Worm (Caenorhabditis elegans) whole organism, L3 larva: Measurements from ENCODE around the gene gst-17.
A peak's percentile ranks its signal among the peaks of the same experiment; 100 is the strongest.

ENCODE experiments used
- R02D3.7 ChIP-seq: fragments of 150-350 bp; optimal IDR thresholded peaks from 2 replicates; lab custom pipeline; 2014; ENCODE audit warnings: missing biosample characterization, missing genetic modification characterization
- ZK546.5 ChIP-seq: sonication (generic microtip); optimal IDR thresholded peaks from 2 replicates; lab custom pipeline; 2017; ENCODE audit warnings: missing biosample characterization, missing genetic modification characterization
- aly-2 ChIP-seq: fragments of 150-350 bp; optimal IDR thresholded peaks from 2 replicates; lab custom pipeline; 2014; ENCODE audit warnings: missing biosample characterization, missing genetic modification characterization
- ceh-16 ChIP-seq: sonication (generic microtip); optimal IDR thresholded peaks from 2 replicates; lab custom pipeline; 2017; ENCODE audit warnings: missing biosample characterization, missing genetic modification characterization
- ceh-28 ChIP-seq: fragments of 150-350 bp; optimal IDR thresholded peaks from 2 replicates; lab custom pipeline; 2014; ENCODE audit warnings: missing biosample characterization, missing genetic modification reagents, missing genetic modification characterization
- ceh-82 ChIP-seq: fragments of 150-350 bp; optimal IDR thresholded peaks from 2 replicates; lab custom pipeline; 2014; ENCODE audit warnings: missing biosample characterization, missing genetic modification characterization
- ceh-9 ChIP-seq: sonication (generic microtip); optimal IDR thresholded peaks from 2 replicates; lab custom pipeline; 2018; ENCODE audit warnings: missing biosample characterization, missing genetic modification characterization
- daf-12 ChIP-seq: fragments of 150-350 bp; optimal IDR thresholded peaks from 2 replicates; lab custom pipeline; 2014; ENCODE audit warnings: missing biosample characterization, missing genetic modification reagents, missing genetic modification characterization
- egl-5 ChIP-seq: fragments of 150-350 bp; optimal IDR thresholded peaks from 2 replicates; lab custom pipeline; 2017; ENCODE audit warnings: missing biosample characterization, missing genetic modification reagents, missing genetic modification characterization, inconsistent platforms
- elt-1 ChIP-seq: fragments of 150-350 bp; optimal IDR thresholded peaks from 2 replicates; lab custom pipeline; 2014; ENCODE audit warnings: missing biosample characterization, missing genetic modification characterization
- elt-2 ChIP-seq: sonication (generic microtip); optimal IDR thresholded peaks from 2 replicates; lab custom pipeline; 2016; ENCODE audit warnings: missing genetic modification reagents, mild to moderate bottlenecking, missing genetic modification characterization, missing compliant biosample characterization
- elt-3 ChIP-seq, 3 experiments: fragments of 150-350 bp in 1 of 3; sonication (generic microtip) in 2 of 3; optimal IDR thresholded peaks; 2 replicates in 2 of 3; 4 replicates in 1 of 3; lab custom pipeline; 2014 to 2017; ENCODE audit warnings: missing biosample characterization in 3 of 3, missing genetic modification characterization in 3 of 3
- eor-1 ChIP-seq, 2 experiments: fragments of 150-350 bp; optimal IDR thresholded peaks; 2 replicates each; lab custom pipeline; 2014 to 2018; ENCODE audit warnings: missing biosample characterization in 2 of 2, missing genetic modification characterization in 2 of 2
- fkh-10 ChIP-seq: sonication (generic microtip); optimal IDR thresholded peaks from 2 replicates; lab custom pipeline; 2017; ENCODE audit warnings: missing biosample characterization, missing genetic modification reagents, missing genetic modification characterization
- fkh-2 ChIP-seq: fragments of 150-350 bp; optimal IDR thresholded peaks from 2 replicates; lab custom pipeline; 2014; ENCODE audit warnings: missing biosample characterization, missing genetic modification reagents, missing genetic modification characterization
- fos-1 ChIP-seq: fragments of 150-350 bp; optimal IDR thresholded peaks from 2 replicates; lab custom pipeline; 2014; ENCODE audit warnings: missing biosample characterization, missing genetic modification characterization
- hmg-11 ChIP-seq: sonication (generic microtip); optimal IDR thresholded peaks from 2 replicates; lab custom pipeline; 2016; ENCODE audit warnings: missing genetic modification characterization, missing compliant biosample characterization
- jun-1 ChIP-seq: fragments of 150-350 bp; optimal IDR thresholded peaks from 2 replicates; lab custom pipeline; 2014; ENCODE audit warnings: missing biosample characterization, missing genetic modification reagents, missing genetic modification characterization
- lin-39 ChIP-seq: fragments of 150-350 bp; optimal IDR thresholded peaks from 2 replicates; lab custom pipeline; 2018; ENCODE audit warnings: missing biosample characterization, missing genetic modification reagents, missing genetic modification characterization
- lsy-12 ChIP-seq: sonication (generic microtip); optimal IDR thresholded peaks from 2 replicates; lab custom pipeline; 2016; ENCODE audit warnings: mild to moderate bottlenecking, missing genetic modification characterization, missing compliant biosample characterization
- mdl-1 ChIP-seq: fragments of 150-350 bp; optimal IDR thresholded peaks from 2 replicates; lab custom pipeline; 2014; ENCODE audit warnings: missing biosample characterization, missing genetic modification characterization
- nfya-1 ChIP-seq: sonication (generic microtip); optimal IDR thresholded peaks from 2 replicates; lab custom pipeline; 2017; ENCODE audit warnings: missing genetic modification characterization, mild to moderate bottlenecking, missing compliant biosample characterization, antibody characterized with exemption, moderate library complexity; ENCODE audit not compliant: insufficient read depth
- nhr-23 ChIP-seq: fragments of 150-350 bp; optimal IDR thresholded peaks from 2 replicates; lab custom pipeline; 2014; ENCODE audit warnings: missing biosample characterization, missing genetic modification reagents, missing genetic modification characterization
- nhr-237 ChIP-seq: fragments of 150-350 bp; optimal IDR thresholded peaks from 2 replicates; lab custom pipeline; 2014; ENCODE audit warnings: missing biosample characterization, missing genetic modification characterization
- nhr-25 ChIP-seq: sonication (generic microtip); optimal IDR thresholded peaks from 2 replicates; lab custom pipeline; 2017; ENCODE audit warnings: missing biosample characterization, missing genetic modification characterization
- nhr-28 ChIP-seq: fragments of 150-350 bp; optimal IDR thresholded peaks from 2 replicates; lab custom pipeline; 2014; ENCODE audit warnings: missing biosample characterization, missing genetic modification characterization
- nhr-43 ChIP-seq: sonication (generic microtip); optimal IDR thresholded peaks from 2 replicates; lab custom pipeline; 2016; ENCODE audit warnings: mild to moderate bottlenecking, missing genetic modification characterization, missing compliant biosample characterization; ENCODE audit not compliant: poor library complexity, severe bottlenecking
- nhr-67 ChIP-seq: fragments of 150-350 bp; optimal IDR thresholded peaks from 2 replicates; lab custom pipeline; 2014; ENCODE audit warnings: missing biosample characterization, missing genetic modification characterization
- nhr-76 ChIP-seq: fragments of 150-350 bp; sonication (generic microtip); optimal IDR thresholded peaks from 5 replicates; lab custom pipeline; 2014; ENCODE audit warnings: missing biosample characterization, missing genetic modification characterization
- pqm-1 ChIP-seq: fragments of 150-350 bp; optimal IDR thresholded peaks from 2 replicates; lab custom pipeline; 2017; ENCODE audit warnings: missing biosample characterization, missing genetic modification characterization, inconsistent platforms
- sea-2 ChIP-seq: fragments of 150-350 bp; sonication (generic microtip); optimal IDR thresholded peaks from 4 replicates; lab custom pipeline; 2014; ENCODE audit warnings: missing biosample characterization, missing genetic modification reagents, missing genetic modification characterization
- skn-1 ChIP-seq: fragments of 150-350 bp; optimal IDR thresholded peaks from 2 replicates; lab custom pipeline; 2014; ENCODE audit warnings: missing biosample characterization, missing genetic modification characterization
- snpc-4 ChIP-seq: fragments of 150-350 bp; optimal IDR thresholded peaks from 2 replicates; lab custom pipeline; 2014; ENCODE audit warnings: missing biosample characterization, missing genetic modification characterization
- tbx-2 ChIP-seq: sonication (generic microtip); optimal IDR thresholded peaks from 2 replicates; lab custom pipeline; 2016; ENCODE audit warnings: mild to moderate bottlenecking, missing genetic modification characterization, missing compliant biosample characterization
- unc-39 ChIP-seq: sonication (generic microtip); optimal IDR thresholded peaks from 4 replicates; lab custom pipeline; 2017; ENCODE audit warnings: missing biosample characterization, missing genetic modification characterization
- unc-62 ChIP-seq: fragments of 150-350 bp; sonication (generic microtip); optimal IDR thresholded peaks from 4 replicates; lab custom pipeline; 2014; ENCODE audit warnings: missing biosample characterization, missing genetic modification reagents, missing genetic modification characterization
- zag-1 ChIP-seq: fragments of 150-350 bp; optimal IDR thresholded peaks from 2 replicates; lab custom pipeline; 2014; ENCODE audit warnings: missing biosample characterization, missing genetic modification characterization
- ztf-11 ChIP-seq: fragments of 150-350 bp; optimal IDR thresholded peaks from 2 replicates; lab custom pipeline; 2014; ENCODE audit warnings: missing biosample characterization, missing genetic modification characterization

The gst-17 gene

DNA sequence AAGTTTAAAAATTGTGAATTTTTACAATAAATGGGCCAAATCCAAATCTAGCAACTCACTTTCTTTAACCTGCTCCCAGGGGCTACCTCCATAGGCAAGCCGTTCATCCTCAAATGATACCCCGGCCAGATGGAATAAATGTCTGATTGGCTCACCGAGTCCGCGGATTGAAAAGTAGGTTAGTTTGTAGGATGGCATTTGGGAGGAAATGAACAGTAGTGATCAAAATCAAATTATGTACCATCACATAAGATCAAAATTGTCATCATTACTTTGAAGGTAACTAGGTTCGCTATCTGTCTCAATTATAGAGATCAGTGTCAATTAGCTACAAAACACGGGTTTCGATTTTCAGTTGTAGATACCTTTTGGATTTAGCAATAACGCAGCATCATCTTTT lies at the start of gene gst-17, which contains the start of gene gst-18:
gst-17 (minus strand) TSS at position 101 of the 400 bp plus-strand sequence.
gst-18 (minus strand) TSS at position 198 of the 400 bp plus-strand sequence.
- no peak for TF ChIP-seq nhr-28 (tag; lab: Kevin White, UChicago)
- TF ChIP-seq daf-12 (tag; lab: Kevin White, UChicago), result no peak
- no peak for TF ChIP-seq fos-1 (tag; lab: Kevin White, UChicago)
- TF ChIP-seq ceh-16 (tag; lab: Kevin White, UChicago), result no peak
- TF ChIP-seq nhr-23 (tag; lab: Kevin White, UChicago), result no peak
- no peak for TF ChIP-seq ceh-28 (tag; lab: Kevin White, UChicago)
- TF ChIP-seq mdl-1, result no peak
- no peak for TF ChIP-seq snpc-4
- TF ChIP-seq fkh-10 (GFP tag; lab: Kevin White, UChicago), result no peak
- TF ChIP-seq nhr-43 (tag; lab: Kevin White, UChicago), result no peak
- TF ChIP-seq nhr-76 (tag; lab: Kevin White, UChicago), result no peak
- no peak for TF ChIP-seq nhr-25 (tag; lab: Kevin White, UChicago)
- no peak for TF ChIP-seq nhr-67
- no peak for TF ChIP-seq eor-1 (tag; optimal IDR thresholded peaks at IDR 0.05; lab: Kevin White, UChicago)
- no peak for TF ChIP-seq fkh-2 (tag; lab: Kevin White, UChicago)
- TF ChIP-seq tbx-2 (tag; lab: Kevin White, UChicago), result no peak
- TF ChIP-seq pqm-1, result no peak
- TF ChIP-seq elt-2 (tag; lab: Kevin White, UChicago), result no peak
- TF ChIP-seq sea-2, result no peak

DNA sequence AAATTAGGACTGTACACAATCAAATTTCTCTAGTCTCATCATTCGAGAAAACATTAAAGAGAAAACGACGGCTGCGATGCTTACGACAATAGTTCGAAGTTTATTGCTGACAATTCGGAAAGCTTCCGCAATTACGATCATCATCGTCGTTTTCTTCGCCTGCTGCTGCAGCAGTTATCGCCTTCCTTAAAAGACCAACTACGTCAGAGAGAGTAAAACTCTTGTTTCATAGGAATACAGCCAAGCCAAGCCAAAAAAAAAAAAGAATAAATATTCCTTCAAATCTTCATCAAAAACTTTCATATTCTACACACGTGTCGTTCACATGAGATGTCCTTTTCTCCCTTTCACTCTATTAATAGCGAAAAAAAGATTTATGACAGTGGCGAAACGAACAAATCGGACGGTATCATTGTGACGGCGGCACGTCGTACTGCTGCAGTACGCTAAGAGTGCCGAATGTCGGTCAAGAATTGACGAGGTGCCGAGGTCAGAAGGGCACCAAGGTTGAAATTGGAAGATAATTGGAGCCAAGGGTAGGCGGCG lies 49.3 kb upstream of the gst-17 start:
- TF ChIP-seq aly-2 (no peak), ZK546.5 (tag; lab: Kevin White, UChicago) (no peak), fos-1 (tag; lab: Kevin White, UChicago) (no peak), unc-62 (no peak), skn-1 (tag; lab: Kevin White, UChicago) (no peak), lin-39 (tag; lab: Kevin White, UChicago) (no peak), mdl-1 (no peak), ztf-11 (tag; lab: Kevin White, UChicago) (no peak), elt-3 (tag; optimal IDR thresholded peaks at IDR 0.05; lab: Kevin White, UChicago) (peak in 2 of 3 experiments; percentile 14 to 39), R02D3.7 (tag; lab: Kevin White, UChicago) (no peak), ceh-82 (tag; lab: Kevin White, UChicago) (no peak), nhr-23 (tag; lab: Kevin White, UChicago) (peak; percentile 79), nhr-237 (no peak), nhr-43 (tag; lab: Kevin White, UChicago) (peak; percentile 84), ceh-9 (tag; lab: Kevin White, UChicago) (no peak), unc-39 (no peak), lsy-12 (tag; lab: Kevin White, UChicago) (no peak), nhr-25 (tag; lab: Kevin White, UChicago) (peak; percentile 55), zag-1 (tag; lab: Kevin White, UChicago) (no peak), egl-5 (tag; lab: Kevin White, UChicago) (no peak), snpc-4 (no peak)

DNA sequence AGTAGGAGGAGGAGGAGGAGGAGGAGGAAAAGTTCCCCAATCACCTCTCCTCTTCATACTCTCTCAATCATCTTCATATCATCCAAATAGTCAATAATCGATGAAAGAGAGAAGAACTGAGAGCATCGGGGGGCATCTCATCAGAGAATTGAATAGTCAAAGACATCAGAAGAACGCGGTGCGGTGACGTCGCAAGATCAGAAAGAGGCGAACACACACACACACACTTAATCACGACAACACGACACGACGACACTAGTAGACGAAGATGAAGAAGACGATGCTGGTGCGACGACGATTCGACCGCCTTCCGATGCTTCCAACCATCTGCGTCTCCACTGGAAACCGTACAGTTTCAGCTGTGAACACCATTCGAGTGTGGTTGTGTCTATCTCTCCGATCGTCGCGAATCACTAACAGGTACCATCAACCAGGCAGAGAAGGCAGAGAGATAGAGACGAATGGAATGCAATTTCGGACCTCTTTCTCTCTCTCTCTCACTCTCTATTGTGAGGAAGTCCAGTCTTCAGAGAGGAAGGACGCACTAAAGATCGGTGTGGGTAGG lies 48.0 kb upstream of the gst-17 start:
- peak; percentile 31 for TF ChIP-seq nfya-1
- no peak for TF ChIP-seq hmg-11
- TF ChIP-seq nhr-23 (tag; lab: Kevin White, UChicago), result peak; percentile 60
- no peak for TF ChIP-seq egl-5 (tag; lab: Kevin White, UChicago)
- TF ChIP-seq elt-3 (tag; optimal IDR thresholded peaks at IDR 0.05; lab: Kevin White, UChicago), result peak in 2 of 3 experiments; percentile 8 to 57
- no peak for TF ChIP-seq aly-2
- TF ChIP-seq sea-2, result no peak
- no peak for TF ChIP-seq nhr-237
- TF ChIP-seq ceh-28 (tag; lab: Kevin White, UChicago), result peak; percentile 75
- TF ChIP-seq lsy-12 (tag; lab: Kevin White, UChicago), result peak; percentile 36
- no peak for TF ChIP-seq elt-1 (tag; lab: Kevin White, UChicago)
- TF ChIP-seq jun-1 (tag; lab: Kevin White, UChicago), result no peak
- peak; percentile 91 for TF ChIP-seq nhr-43 (tag; lab: Kevin White, UChicago)
- TF ChIP-seq unc-39, result no peak
- no peak for TF ChIP-seq pqm-1
- peak; percentile 75 for TF ChIP-seq nhr-25 (tag; lab: Kevin White, UChicago)
